Worm (Caenorhabditis elegans): ENCODE data around the gene Y54G2A.52.

DNA sequence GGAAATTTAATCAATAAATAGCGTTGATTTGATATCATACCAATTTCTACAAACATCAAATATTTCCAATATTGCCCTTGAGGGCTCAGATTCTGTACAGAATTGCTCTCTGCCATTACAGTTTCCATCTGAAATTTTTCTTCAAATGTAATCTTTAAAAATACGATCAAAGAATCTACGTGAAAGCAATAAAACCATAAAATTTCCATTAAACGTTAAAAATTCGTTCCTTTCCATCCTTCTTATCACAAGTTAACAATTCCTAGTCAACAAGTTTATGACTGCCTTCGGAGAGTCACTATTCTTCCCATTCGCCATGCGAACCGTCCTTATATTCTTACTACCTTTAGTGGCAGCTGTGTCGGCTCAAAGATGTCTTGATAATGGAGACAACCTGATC is 36.9 kb upstream of the Y54G2A.52 start, which contains the start of gene clec-82:
- no peak for TF ChIP-seq ama-1 (optimal IDR thresholded peaks at IDR 0.05)
- TF ChIP-seq ama-1 (GFP tag; optimal IDR thresholded peaks at IDR 0.05) = no peak
- TF ChIP-seq madf-8 (GFP tag; conservative IDR thresholded peaks at IDR 0.05) = no peak
- TF ChIP-seq unc-130 (GFP tag; optimal IDR thresholded peaks at IDR 0.05) = no peak
- no peak for TF ChIP-seq ztf-3 (GFP tag; optimal IDR thresholded peaks at IDR 0.05)
- no peak for TF ChIP-seq nfya-1 (tag; optimal IDR thresholded peaks at IDR 0.05; ENCODE audit: borderline replicate concordance, insufficient read depth)
- no peak for TF ChIP-seq sea-2 (GFP tag; IDR thresholded peaks at IDR 0.05)
- no peak for TF ChIP-seq Y95B8A.8 (GFP tag; IDR thresholded peaks at IDR 0.05)
- no peak for TF ChIP-seq rcor-1 (GFP tag; IDR thresholded peaks at IDR 0.05)
- TF ChIP-seq egl-44 (GFP tag; IDR thresholded peaks at IDR 0.05) = no peak
- TF ChIP-seq F57C9.4 (tag; optimal IDR thresholded peaks at IDR 0.05) = no peak
- no peak for TF ChIP-seq hmg-1.2 (GFP tag; IDR thresholded peaks at IDR 0.05)
- no peak for TF ChIP-seq F49E8.2 (tag; optimal IDR thresholded peaks at IDR 0.05; ENCODE audit: insufficient read depth)

All from whole organism, young adult.